Fruit fly (Drosophila melanogaster) whole organism, embryonic: Measurements from ENCODE around the gene roq.

Experiments used
- CG10462 ChIP-seq: fragments of 200-800 bp; sonication (Bioruptor generic); optimal IDR thresholded peaks from 2 replicates; lab custom pipeline; 2016; ENCODE audit warnings: missing biosample characterization, missing genetic modification characterization
- CG13624 ChIP-seq: fragments of 200-800 bp; sonication (Bioruptor generic); optimal IDR thresholded peaks from 2 replicates; lab custom pipeline; 2016; ENCODE audit warnings: missing biosample characterization, missing genetic modification characterization
- CG32772 ChIP-seq: fragments of 200-800 bp; sonication (Bioruptor generic); IDR thresholded peaks from 2 replicates; pipeline ENCODE4 v1.3.6; 2022; ENCODE audit warnings: missing biosample characterization, missing genetic modification characterization
- CG4707 ChIP-seq: fragments of 200-800 bp; sonication (Bioruptor generic); optimal IDR thresholded peaks from 2 replicates; lab custom pipeline; 2018; ENCODE audit warnings: missing biosample characterization, mild to moderate bottlenecking, missing genetic modification characterization, moderate library complexity
- CG8290 ChIP-seq, 3 experiments: fragments of 200-800 bp; sonication (Bioruptor generic); optimal IDR thresholded peaks; 2 replicates each; lab custom pipeline; 2016 to 2019; ENCODE audit warnings: missing biosample characterization in 3 of 3, missing genetic modification characterization in 3 of 3, mild to moderate bottlenecking in 2 of 3, moderate library complexity in 1 of 3
- Hr3 ChIP-seq: fragments of 200-800 bp; sonication (Bioruptor generic); optimal IDR thresholded peaks from 3 replicates; lab custom pipeline; 2016; ENCODE audit warnings: missing biosample characterization, missing genetic modification characterization
- Sry-β ChIP-seq: fragments of 200-800 bp; sonication (Bioruptor generic); optimal IDR thresholded peaks from 2 replicates; lab custom pipeline; 2018; ENCODE audit warnings: missing biosample characterization, mild to moderate bottlenecking, missing genetic modification characterization, moderate library complexity
- ara ChIP-seq: fragments of 200-800 bp; sonication (Bioruptor generic); IDR thresholded peaks from 2 replicates; pipeline ENCODE4 v1.3.6; 2022; ENCODE audit warnings: missing biosample characterization, missing genetic modification characterization
- dysf ChIP-seq: fragments of 200-800 bp; sonication (Bioruptor generic); IDR thresholded peaks from 3 replicates; pipeline ENCODE4 v1.3.6; 2022; ENCODE audit warnings: missing biosample characterization, missing genetic modification characterization
- tgo ChIP-seq: fragments of 200-800 bp; sonication (Bioruptor generic); IDR thresholded peaks from 3 replicates; pipeline ENCODE4 v1.3.6; 2022; ENCODE audit warnings: missing biosample characterization, missing genetic modification characterization
- wek ChIP-seq: fragments of 200-800 bp; sonication (Bioruptor generic); optimal IDR thresholded peaks from 3 replicates; lab custom pipeline; 2018; ENCODE audit warnings: missing biosample characterization, mild to moderate bottlenecking, missing genetic modification characterization, moderate library complexity

DNA sequence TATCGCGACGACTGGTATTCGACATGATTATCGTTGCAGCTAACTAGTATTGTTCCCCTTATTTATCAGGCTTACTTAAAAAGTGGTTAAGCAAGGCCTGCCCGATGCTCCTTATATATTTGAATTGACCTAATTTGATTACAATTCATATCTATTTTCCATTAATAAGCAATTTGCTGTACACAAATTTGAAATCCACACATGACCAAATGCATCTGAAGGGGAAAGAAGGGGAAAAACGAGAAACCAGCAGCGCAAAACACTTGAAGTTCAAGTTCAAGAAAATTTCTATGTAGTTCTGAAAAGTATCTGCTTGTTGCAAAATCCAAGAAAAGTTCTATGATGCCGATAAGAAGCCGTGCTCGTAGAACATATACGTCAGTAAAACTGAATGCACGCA, 51.7 kb downstream of the roq start, which contains the start of the genes CG13040 and CG13039:
- no peak for TF ChIP-seq Hr3 (GFP tag; lab: Kevin White, UChicago)
- no peak for TF ChIP-seq CG10462 (GFP tag; lab: Kevin White, UChicago)
- TF ChIP-seq dysf (GFP tag; lab: Robert Waterston, UW), result no peak
- TF ChIP-seq wek (GFP tag; lab: Kevin White, UChicago), result no peak
- no peak for TF ChIP-seq ara (GFP tag; lab: Robert Waterston, UW)
- no peak for TF ChIP-seq tgo
- no peak for TF ChIP-seq CG32772 (GFP tag; lab: Robert Waterston, UW)
- TF ChIP-seq Sry-β (GFP tag; lab: Kevin White, UChicago), result no peak
- TF ChIP-seq CG13624 (GFP tag; lab: Kevin White, UChicago), result no peak
- TF ChIP-seq CG4707, result no peak
- TF ChIP-seq CG8290 (GFP tag; optimal IDR thresholded peaks at IDR 0.05; lab: Kevin White, UChicago), result no peak
- no peak for TF ChIP-seq CG8290 (tag; optimal IDR thresholded peaks at IDR 0.05; lab: Kevin White, UChicago)
